Fruit fly (Drosophila melanogaster) whole organism, embryonic: Measurements from ENCODE around the gene CG31910.

ENCODE experiments used
- BtbVII ChIP-seq: fragments of 200-800 bp; sonication (Bioruptor generic); optimal IDR thresholded peaks from 3 replicates; lab custom pipeline; 2017; ENCODE audit warnings: missing biosample characterization, mild to moderate bottlenecking, missing genetic modification characterization
- CG1024 ChIP-seq: fragments of 200-800 bp; sonication (Bioruptor generic); IDR thresholded peaks from 2 replicates; pipeline ENCODE4 v1.3.6; 2022; ENCODE audit warnings: missing biosample characterization, missing genetic modification characterization
- CG10431 ChIP-seq: fragments of 200-800 bp; sonication (Bioruptor generic); optimal IDR thresholded peaks from 3 replicates; lab custom pipeline; 2018; ENCODE audit warnings: missing biosample characterization, mild to moderate bottlenecking, missing genetic modification characterization
- CG10979 ChIP-seq: fragments of 200-800 bp; sonication (Bioruptor generic); optimal IDR thresholded peaks from 2 replicates; lab custom pipeline; 2018; ENCODE audit warnings: missing biosample characterization, mild to moderate bottlenecking, missing genetic modification characterization, moderate library complexity
- CG11085 ChIP-seq: fragments of 200-800 bp; sonication (Bioruptor generic); IDR thresholded peaks from 2 replicates; pipeline ENCODE4 v1.3.6; 2022; ENCODE audit warnings: missing biosample characterization, missing genetic modification characterization
- CG1529 ChIP-seq: fragments of 200-800 bp; sonication (Bioruptor generic); optimal IDR thresholded peaks from 3 replicates; lab custom pipeline; 2018; ENCODE audit warnings: missing biosample characterization, missing genetic modification characterization
- CG17186 ChIP-seq: fragments of 200-800 bp; sonication (Bioruptor generic); optimal IDR thresholded peaks from 3 replicates; lab custom pipeline; 2017; ENCODE audit warnings: missing biosample characterization, missing genetic modification reagents, missing genetic modification characterization
- CG17612 ChIP-seq: fragments of 200-800 bp; sonication (Bioruptor generic); IDR thresholded peaks from 2 replicates; pipeline ENCODE4 v1.3.6; 2022; ENCODE audit warnings: missing biosample characterization, missing genetic modification characterization
- CG17829 ChIP-seq: fragments of 200-800 bp; optimal IDR thresholded peaks from 2 replicates; lab custom pipeline; 2019; ENCODE audit warnings: missing biosample characterization, mild to moderate bottlenecking, missing genetic modification characterization, moderate library complexity
- CG18599 ChIP-seq: fragments of 200-800 bp; sonication (Bioruptor generic); optimal IDR thresholded peaks from 3 replicates; lab custom pipeline; 2017; ENCODE audit warnings: missing biosample characterization, missing genetic modification characterization, mild to moderate bottlenecking, moderate library complexity, missing genetic modification reagents
- CG18764 ChIP-seq: fragments of 200-800 bp; sonication (Bioruptor generic); optimal IDR thresholded peaks from 3 replicates; lab custom pipeline; 2016; ENCODE audit warnings: missing biosample characterization, missing genetic modification characterization
- CG32767 ChIP-seq: fragments of 200-800 bp; sonication (Bioruptor generic); IDR thresholded peaks from 2 replicates; pipeline ENCODE4 v1.3.6; 2022; ENCODE audit warnings: missing biosample characterization, missing genetic modification characterization
- CG33213 ChIP-seq: fragments of 200-800 bp; sonication (Bioruptor generic); optimal IDR thresholded peaks from 3 replicates; lab custom pipeline; 2016; ENCODE audit warnings: missing biosample characterization, missing genetic modification characterization
- CG6791 ChIP-seq: fragments of 200-800 bp; sonication (Bioruptor generic); IDR thresholded peaks from 3 replicates; pipeline ENCODE4 v1.3.6; 2022; ENCODE audit warnings: missing biosample characterization, missing genetic modification characterization; ENCODE audit not compliant: partially characterized antibody
- CG7271 ChIP-seq: fragments of 200-800 bp; sonication (Bioruptor generic); optimal IDR thresholded peaks from 2 replicates; lab custom pipeline; 2018; ENCODE audit warnings: missing biosample characterization, mild to moderate bottlenecking, missing genetic modification characterization, moderate library complexity
- CoRest ChIP-seq: fragments of 200-800 bp; sonication (Bioruptor generic); optimal IDR thresholded peaks from 3 replicates; lab custom pipeline; 2018; ENCODE audit warnings: missing biosample characterization, mild to moderate bottlenecking, missing genetic modification characterization, moderate library complexity
- D19A ChIP-seq: fragments of 200-800 bp; optimal IDR thresholded peaks from 3 replicates; lab custom pipeline; 2019; ENCODE audit warnings: missing biosample characterization, mild to moderate bottlenecking, missing genetic modification characterization, moderate library complexity
- Dfd ChIP-seq, 2 experiments: fragments of >200 bp; optimal IDR thresholded peaks; 2 replicates each; lab custom pipeline; 2017; ENCODE audit warnings: missing biosample characterization in 2 of 2, missing genetic modification characterization in 2 of 2
- E2f1 ChIP-seq: fragments of 200-800 bp; sonication (Bioruptor generic); IDR thresholded peaks from 2 replicates; pipeline ENCODE4 v1.3.6; 2022; ENCODE audit warnings: missing biosample characterization, missing genetic modification characterization
- H15 ChIP-seq: fragments of 200-800 bp; sonication (Bioruptor generic); IDR thresholded peaks from 3 replicates; pipeline ENCODE4 v1.3.6; 2022; ENCODE audit warnings: missing biosample characterization, missing genetic modification characterization
- HmgD ChIP-seq: fragments of 200-800 bp; sonication (Bioruptor generic); optimal IDR thresholded peaks from 3 replicates; lab custom pipeline; 2016; ENCODE audit warnings: missing biosample characterization, missing genetic modification characterization
- Hr51 ChIP-seq, 2 experiments: fragments of 200-800 bp; sonication (Bioruptor generic); optimal IDR thresholded peaks; 2 replicates in 1 of 2; 3 replicates in 1 of 2; lab custom pipeline; 2016 to 2018; ENCODE audit warnings: missing biosample characterization in 2 of 2, missing genetic modification characterization in 2 of 2, mild to moderate bottlenecking in 1 of 2, moderate library complexity in 1 of 2
- Hr78 ChIP-seq, 2 experiments: fragments of 200-800 bp in 1 of 2; fragments of >200 bp in 1 of 2; sonication (Bioruptor generic) in 1 of 2; optimal IDR thresholded peaks; 2 replicates each; lab custom pipeline; 2017 to 2019; ENCODE audit warnings: missing biosample characterization in 2 of 2, missing genetic modification characterization in 2 of 2, mild to moderate bottlenecking in 1 of 2, moderate library complexity in 1 of 2
- MTF-1 ChIP-seq: fragments of 200-800 bp; sonication (Bioruptor generic); optimal IDR thresholded peaks from 2 replicates; lab custom pipeline; 2018; ENCODE audit warnings: missing biosample characterization, mild to moderate bottlenecking, missing genetic modification characterization, borderline replicate concordance
- Nf-YB ChIP-seq: fragments of 200-800 bp; sonication (Bioruptor generic); optimal IDR thresholded peaks from 3 replicates; lab custom pipeline; 2019; ENCODE audit warnings: missing biosample characterization, mild to moderate bottlenecking, missing genetic modification characterization, moderate library complexity
- Oli ChIP-seq: fragments of 200-800 bp; sonication (Bioruptor generic); optimal IDR thresholded peaks from 2 replicates; lab custom pipeline; 2018; ENCODE audit warnings: missing biosample characterization, mild to moderate bottlenecking, missing genetic modification characterization, moderate library complexity
- Xrp1 ChIP-seq: fragments of 200-800 bp; sonication (Bioruptor generic); IDR thresholded peaks from 2 replicates; pipeline ENCODE4 v1.3.6; 2022; ENCODE audit warnings: missing biosample characterization, missing genetic modification characterization
- amos ChIP-seq: fragments of 200-800 bp; sonication (Bioruptor generic); IDR thresholded peaks from 2 replicates; pipeline ENCODE4 v1.3.6; 2022; ENCODE audit warnings: missing biosample characterization, missing genetic modification characterization; ENCODE audit not compliant: partially characterized antibody
- aop ChIP-seq: fragments of 200-800 bp; sonication (Bioruptor generic); IDR thresholded peaks from 2 replicates; pipeline ENCODE4 v1.3.6; 2022; ENCODE audit warnings: missing biosample characterization, missing genetic modification characterization
- bab2 ChIP-seq: fragments of 200-800 bp; sonication (Bioruptor generic); optimal IDR thresholded peaks from 2 replicates; lab custom pipeline; 2016; ENCODE audit warnings: missing biosample characterization, missing genetic modification characterization
- caup ChIP-seq: fragments of 200-800 bp; sonication (Bioruptor generic); optimal IDR thresholded peaks from 3 replicates; lab custom pipeline; 2017; ENCODE audit warnings: missing biosample characterization, mild to moderate bottlenecking, missing genetic modification characterization, moderate library complexity; ENCODE audit not compliant: severe bottlenecking
- dmrt11E ChIP-seq: fragments of 200-800 bp; sonication (Bioruptor generic); optimal IDR thresholded peaks from 3 replicates; lab custom pipeline; 2018; ENCODE audit warnings: missing biosample characterization, mild to moderate bottlenecking, missing genetic modification characterization, moderate library complexity
- fd64A ChIP-seq: fragments of 200-800 bp; sonication (Bioruptor generic); optimal IDR thresholded peaks from 3 replicates; lab custom pipeline; 2018; ENCODE audit warnings: missing biosample characterization, mild to moderate bottlenecking, missing genetic modification characterization
- gcm ChIP-seq: fragments of 200-800 bp; sonication (Bioruptor generic); optimal IDR thresholded peaks from 2 replicates; lab custom pipeline; 2019; ENCODE audit warnings: missing biosample characterization, mild to moderate bottlenecking, missing genetic modification characterization, moderate library complexity
- ham ChIP-seq: fragments of 200-800 bp; sonication (Bioruptor generic); IDR thresholded peaks from 2 replicates; pipeline ENCODE4 v1.3.6; 2022; ENCODE audit warnings: missing biosample characterization, missing genetic modification characterization
- insv ChIP-seq, 2 experiments: fragments of 200-800 bp; sonication (Bioruptor generic); optimal IDR thresholded peaks; 3 replicates each; lab custom pipeline; 2016 to 2018; ENCODE audit warnings: missing biosample characterization in 2 of 2, missing genetic modification characterization in 2 of 2
- lmd ChIP-seq: fragments of 200-800 bp; sonication (Bioruptor generic); IDR thresholded peaks from 2 replicates; pipeline ENCODE4 v1.3.6; 2022; ENCODE audit warnings: missing biosample characterization, missing genetic modification characterization
- peb ChIP-seq: fragments of 200-800 bp; sonication (Bioruptor generic); IDR thresholded peaks from 2 replicates; pipeline ENCODE4 v1.3.6; 2022; ENCODE audit warnings: missing biosample characterization, missing genetic modification characterization
- psq ChIP-seq: fragments of 200-800 bp; sonication (Bioruptor generic); optimal IDR thresholded peaks from 2 replicates; lab custom pipeline; 2017; ENCODE audit warnings: missing biosample characterization, missing genetic modification characterization
- rib ChIP-seq: fragments of 200-800 bp; sonication (Bioruptor generic); IDR thresholded peaks from 2 replicates; pipeline ENCODE4 v1.3.6; 2022; ENCODE audit warnings: missing biosample characterization, missing genetic modification characterization
- run ChIP-seq: fragments of 200-800 bp; sonication (Bioruptor generic); optimal IDR thresholded peaks from 3 replicates; lab custom pipeline; 2018; ENCODE audit warnings: missing biosample characterization, mild to moderate bottlenecking, missing genetic modification characterization
- sisA ChIP-seq: fragments of 200-800 bp; sonication (Bioruptor generic); IDR thresholded peaks from 2 replicates; pipeline ENCODE4 v1.3.6; 2022; ENCODE audit warnings: missing biosample characterization, missing genetic modification characterization
- tio ChIP-seq: fragments of 200-800 bp; sonication (Bioruptor generic); optimal IDR thresholded peaks from 2 replicates; lab custom pipeline; 2017; ENCODE audit warnings: missing biosample characterization, missing genetic modification characterization, inconsistent platforms
- trh ChIP-seq: fragments of 200-800 bp; sonication (Bioruptor generic); optimal IDR thresholded peaks from 2 replicates; lab custom pipeline; 2016; ENCODE audit warnings: missing biosample characterization, missing genetic modification characterization
- twi ChIP-seq: fragments of 200-800 bp; optimal IDR thresholded peaks from 2 replicates; lab custom pipeline; 2019; ENCODE audit warnings: missing biosample characterization, mild to moderate bottlenecking, missing genetic modification characterization, moderate library complexity
- unpg ChIP-seq: fragments of 200-800 bp; sonication (Bioruptor generic); optimal IDR thresholded peaks from 3 replicates; lab custom pipeline; 2018; ENCODE audit warnings: missing biosample characterization, mild to moderate bottlenecking, missing genetic modification characterization, moderate library complexity
- vvl ChIP-seq: fragments of 200-800 bp; sonication (Bioruptor generic); IDR thresholded peaks from 2 replicates; pipeline ENCODE4 v1.3.6; 2022; ENCODE audit warnings: missing biosample characterization, missing genetic modification characterization
- zf30C ChIP-seq: fragments of 200-800 bp; sonication (Bioruptor generic); optimal IDR thresholded peaks from 3 replicates; lab custom pipeline; 2018; ENCODE audit warnings: missing biosample characterization, mild to moderate bottlenecking, missing genetic modification characterization

CG31910 gene

DNA sequence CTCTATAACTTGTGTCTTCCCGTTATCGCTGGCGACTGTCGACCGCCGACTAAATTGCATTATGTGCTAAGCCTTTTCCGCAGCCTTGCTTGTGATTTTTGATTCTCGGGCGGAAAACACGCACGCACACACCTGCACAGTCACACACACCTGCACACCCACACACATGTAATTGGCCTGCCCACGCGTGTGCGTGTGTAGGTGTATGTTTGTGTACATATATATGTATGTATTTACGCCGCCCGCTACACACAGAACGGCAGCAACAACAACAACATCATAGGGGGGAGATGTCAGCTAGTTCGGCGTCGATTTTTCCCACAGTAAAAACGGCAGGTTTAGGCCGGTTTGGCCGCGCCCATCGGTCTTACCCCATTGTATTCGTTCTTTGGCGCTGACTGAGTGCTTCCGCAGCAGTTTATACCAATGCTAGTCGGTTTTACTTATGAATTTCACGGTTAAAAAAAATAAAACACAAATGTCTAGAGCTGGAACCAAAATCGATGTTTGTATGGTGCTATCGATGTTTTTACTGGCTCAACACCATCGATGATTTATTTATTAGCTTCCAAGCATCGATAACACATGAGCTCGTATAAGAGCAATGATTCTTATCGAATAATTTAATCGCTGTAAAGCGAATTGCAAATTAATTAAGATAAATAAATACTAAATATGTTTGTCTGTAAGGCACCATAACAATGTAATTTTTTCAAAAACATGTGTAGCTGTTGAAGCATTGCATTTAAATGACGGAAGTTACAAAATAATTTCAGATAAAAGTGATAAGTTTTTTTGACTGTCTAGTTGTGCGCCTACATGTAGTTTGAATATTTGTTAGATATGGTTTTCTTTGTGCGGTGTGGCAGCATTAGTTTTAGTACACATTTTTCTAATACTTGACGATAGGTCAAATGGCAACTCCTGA lies 22.3 kb downstream of the CG31910 start, which contains the start of gene homer:
Gene homer, minus strand, starts transcription at position 538 of the 928 bp plus-strand sequence.
- TF ChIP-seq fd64A (GFP tag; lab: Kevin White, UChicago) (peak; percentile 48), H15 (GFP tag; lab: Robert Waterston, UW) (no peak), CoRest (tag; lab: Kevin White, UChicago) (no peak), CG6791 (peak; percentile 97), Dfd (GFP tag; optimal IDR thresholded peaks at IDR 0.05; lab: Kevin White, UChicago) (no peak), D19A (tag; lab: Kevin White, UChicago) (no peak), CG7271 (tag; lab: Kevin White, UChicago) (no peak), rib (GFP tag; lab: Robert Waterston, UW) (no peak), vvl (GFP tag; lab: Robert Waterston, UW) (peak; percentile 18; the same call in 1 of the 2 replicates), CG33213 (no peak), E2f1 (no peak), CG17186 (peak; percentile 1), twi (tag; lab: Kevin White, UChicago) (no peak), gcm (no peak), tio (GFP tag; lab: Kevin White, UChicago) (no peak), psq (GFP tag; lab: Kevin White, UChicago) (no peak), CG10979 (tag; lab: Kevin White, UChicago) (no peak), zf30C (no peak), Nf-YB (GFP tag; lab: Kevin White, UChicago) (peak; percentile 33), CG11085 (no peak), HmgD (GFP tag; lab: Kevin White, UChicago) (no peak), dmrt11E (tag; lab: Kevin White, UChicago) (peak; percentile 4), CG32767 (peak; percentile 53; the same call in 1 of the 2 replicates), MTF-1 (no peak), Hr78 (GFP tag; optimal IDR thresholded peaks at IDR 0.05; lab: Kevin White, UChicago) (peak in 1 of 2 experiments; percentile 100), Hr51 (GFP tag; optimal IDR thresholded peaks at IDR 0.05; lab: Kevin White, UChicago) (no peak), CG18599 (GFP tag; lab: Kevin White, UChicago) (no peak), peb (GFP tag; lab: Robert Waterston, UW) (no peak), trh (GFP tag; lab: Kevin White, UChicago) (no peak), sisA (GFP tag; lab: Robert Waterston, UW) (no peak), CG1024 (GFP tag; lab: Robert Waterston, UW) (no peak), lmd (GFP tag; lab: Robert Waterston, UW) (no peak), run (tag; lab: Kevin White, UChicago) (no peak), BtbVII (GFP tag; lab: Kevin White, UChicago) (no peak), CG17612 (no peak), amos (peak; percentile 95), Xrp1 (peak; percentile 27; the same call in 1 of the 2 replicates), bab2 (GFP tag; lab: Kevin White, UChicago) (no peak), caup (GFP tag; lab: Kevin White, UChicago) (peak; percentile 8), Oli (tag; lab: Kevin White, UChicago) (no peak), CG17829 (tag; lab: Kevin White, UChicago) (peak; percentile 10), aop (GFP tag; lab: Robert Waterston, UW) (no peak), insv (GFP tag; optimal IDR thresholded peaks at IDR 0.05; lab: Kevin White, UChicago) (no peak), unpg (GFP tag; lab: Kevin White, UChicago) (no peak), ham (GFP tag; lab: Robert Waterston, UW) (no peak), CG1529 (GFP tag; lab: Kevin White, UChicago) (no peak), CG10431 (GFP tag; lab: Kevin White, UChicago) (no peak), CG18764 (GFP tag; lab: Kevin White, UChicago) (no peak)
